Worm (Caenorhabditis elegans) whole organism, mixed stage, embryonic: ENCODE data around the gene Y42G9A.2.

Experiments used
- blmp-1 ChIP-seq: fragments of 150-350 bp; optimal IDR thresholded peaks from 2 replicates; lab custom pipeline; 2014; ENCODE audit warnings: missing biosample characterization, missing genetic modification characterization
- ces-1 ChIP-seq: fragments of 150-350 bp; optimal IDR thresholded peaks from 2 replicates; lab custom pipeline; 2014; ENCODE audit warnings: missing biosample characterization, missing genetic modification reagents, missing genetic modification characterization
- elt-3 ChIP-seq: fragments of 150-350 bp; optimal IDR thresholded peaks from 2 replicates; lab custom pipeline; 2014; ENCODE audit warnings: missing biosample characterization, missing genetic modification characterization
- lin-13 ChIP-seq: fragments of 150-350 bp; optimal IDR thresholded peaks from 2 replicates; lab custom pipeline; 2014; ENCODE audit warnings: missing biosample characterization, missing genetic modification characterization
- snpc-4 ChIP-seq: fragments of 150-350 bp; optimal IDR thresholded peaks from 2 replicates; lab custom pipeline; 2014; ENCODE audit warnings: missing biosample characterization, missing genetic modification characterization
- sptf-1 ChIP-seq: sonication (generic microtip); optimal IDR thresholded peaks from 2 replicates; lab custom pipeline; 2017; ENCODE audit warnings: mild to moderate bottlenecking, missing genetic modification characterization, moderate library complexity, missing compliant biosample characterization
- unc-39 ChIP-seq: fragments of 150-350 bp; optimal IDR thresholded peaks from 2 replicates; lab custom pipeline; 2014; ENCODE audit warnings: missing biosample characterization, missing genetic modification characterization
- unc-62 ChIP-seq: fragments of 150-350 bp; optimal IDR thresholded peaks from 2 replicates; lab custom pipeline; 2014; ENCODE audit warnings: missing biosample characterization, missing genetic modification reagents, missing genetic modification characterization
- ztf-11 ChIP-seq: fragments of 150-350 bp; optimal IDR thresholded peaks from 2 replicates; lab custom pipeline; 2014; ENCODE audit warnings: missing biosample characterization, missing genetic modification characterization

ce11 chrIII:6102762-6103161 is 45.2 kb upstream of the Y42G9A.2 start, which contains the start of gene C05D10.4:
- TF ChIP-seq unc-62 (GFP tag; lab: Kevin White, UChicago) (no peak), unc-39 (tag; lab: Kevin White, UChicago) (no peak), ztf-11 (tag; lab: Kevin White, UChicago) (no peak), snpc-4 (no peak), ces-1 (GFP tag; lab: Kevin White, UChicago) (no peak), lin-13 (tag; lab: Kevin White, UChicago) (no peak), sptf-1 (tag; lab: Kevin White, UChicago) (no peak), elt-3 (tag; lab: Kevin White, UChicago) (no peak), blmp-1 (tag; lab: Kevin White, UChicago) (no peak)
